Fruit fly (Drosophila melanogaster) whole organism, adult: ENCODE data around the gene ClpX.

Source experiments
- CG11617 ChIP-seq: fragments of 200-800 bp; sonication (Bioruptor generic); optimal IDR thresholded peaks from 2 replicates; lab custom pipeline; 2017; ENCODE audit warnings: mild to moderate bottlenecking, missing biosample characterization, missing genetic modification reagents, missing genetic modification characterization
- CG12768 ChIP-seq: fragments of 200-800 bp; sonication (Bioruptor generic); optimal IDR thresholded peaks from 2 replicates; lab custom pipeline; 2017; ENCODE audit warnings: missing biosample characterization, missing genetic modification characterization, mild to moderate bottlenecking, moderate library complexity, missing genetic modification reagents
- CG14711 ChIP-seq: fragments of 200-800 bp; sonication (Bioruptor generic); optimal IDR thresholded peaks from 2 replicates; lab custom pipeline; 2018; ENCODE audit warnings: missing biosample characterization, mild to moderate bottlenecking, missing genetic modification characterization, moderate library complexity
- CG1620 ChIP-seq: fragments of 200-800 bp; sonication (Bioruptor generic); optimal IDR thresholded peaks from 2 replicates; lab custom pipeline; 2016; ENCODE audit warnings: missing biosample characterization, missing genetic modification characterization
- CG33017 ChIP-seq: fragments of 200-800 bp; sonication (Bioruptor generic); optimal IDR thresholded peaks from 2 replicates; lab custom pipeline; 2018; ENCODE audit warnings: missing biosample characterization, mild to moderate bottlenecking, missing genetic modification characterization, moderate library complexity
- CG5204 ChIP-seq: fragments of 200-800 bp; sonication (Bioruptor generic); optimal IDR thresholded peaks from 2 replicates; lab custom pipeline; 2016; ENCODE audit warnings: missing biosample characterization, missing genetic modification characterization
- CG7045 ChIP-seq: fragments of 200-800 bp; sonication (Bioruptor generic); optimal IDR thresholded peaks from 2 replicates; lab custom pipeline; 2017; ENCODE audit warnings: missing biosample characterization, mild to moderate bottlenecking, missing genetic modification characterization
- CG7101 ChIP-seq: fragments of 200-800 bp; sonication (Bioruptor generic); optimal IDR thresholded peaks from 2 replicates; lab custom pipeline; 2018; ENCODE audit warnings: missing biosample characterization, mild to moderate bottlenecking, missing genetic modification characterization, moderate library complexity
- Clk ChIP-seq: fragments of 200-800 bp; sonication (Bioruptor generic); optimal IDR thresholded peaks from 2 replicates; lab custom pipeline; 2017; ENCODE audit warnings: missing biosample characterization, missing genetic modification characterization
- Crg-1 ChIP-seq: fragments of 200-800 bp; sonication (Bioruptor generic); optimal IDR thresholded peaks from 2 replicates; lab custom pipeline; 2016; ENCODE audit warnings: missing biosample characterization, missing genetic modification characterization
- Hr96 ChIP-seq: fragments of 200-800 bp; sonication (Bioruptor generic); optimal IDR thresholded peaks from 2 replicates; lab custom pipeline; 2016; ENCODE audit warnings: missing biosample characterization, missing genetic modification characterization
- Mnt ChIP-seq: fragments of 200-800 bp; sonication (Bioruptor generic); optimal IDR thresholded peaks from 2 replicates; lab custom pipeline; 2016; ENCODE audit warnings: missing biosample characterization, mild to moderate bottlenecking, missing genetic modification characterization
- bab1 ChIP-seq: fragments of 200-800 bp; sonication (Bioruptor generic); optimal IDR thresholded peaks from 3 replicates; lab custom pipeline; 2019; ENCODE audit warnings: missing biosample characterization, mild to moderate bottlenecking, missing genetic modification characterization, moderate library complexity
- cic ChIP-seq: fragments of 200-800 bp; sonication (Bioruptor generic); optimal IDR thresholded peaks from 2 replicates; lab custom pipeline; 2017; ENCODE audit warnings: missing biosample characterization, mild to moderate bottlenecking, missing genetic modification characterization, moderate library complexity
- cnc ChIP-seq, 2 experiments: fragments of >200 bp; optimal IDR thresholded peaks; 2 replicates each; lab custom pipeline; 2017
- kay ChIP-seq: fragments of 200-800 bp; sonication (Bioruptor generic); peaks from one replicate; lab custom pipeline; 2016; ENCODE audit warnings: missing biosample characterization, missing genetic modification characterization, borderline replicate concordance
- ovo ChIP-seq: fragments of 200-800 bp; sonication (Bioruptor generic); optimal IDR thresholded peaks from 2 replicates; lab custom pipeline; 2016; ENCODE audit warnings: missing biosample characterization, missing genetic modification characterization
- pad ChIP-seq: fragments of 200-800 bp; sonication (Bioruptor generic); optimal IDR thresholded peaks from 3 replicates; lab custom pipeline; 2017; ENCODE audit warnings: missing biosample characterization, missing genetic modification characterization, mild to moderate bottlenecking, moderate library complexity, missing genetic modification reagents
- tj ChIP-seq: fragments of 200-800 bp; sonication (Bioruptor generic); optimal IDR thresholded peaks from 3 replicates; lab custom pipeline; 2017; ENCODE audit warnings: missing biosample characterization, mild to moderate bottlenecking, missing genetic modification characterization, moderate library complexity
- toe ChIP-seq: fragments of 200-800 bp; sonication (Bioruptor generic); optimal IDR thresholded peaks from 2 replicates; lab custom pipeline; 2016; ENCODE audit warnings: missing biosample characterization, missing genetic modification characterization

ClpX gene

dm6 chr3R:19909541-19910182 lies 6.2 kb upstream of the ClpX start:
- TF ChIP-seq ovo (GFP tag; lab: Kevin White, UChicago), result no peak
- no peak for TF ChIP-seq Crg-1
- no peak for TF ChIP-seq CG11617
- TF ChIP-seq pad, result no peak
- TF ChIP-seq kay (GFP tag; lab: Kevin White, UChicago), result no peak
- no peak for TF ChIP-seq bab1 (GFP tag; lab: Kevin White, UChicago)
- TF ChIP-seq Hr96 (GFP tag; lab: Kevin White, UChicago), result no peak
- no peak for TF ChIP-seq CG7101
- no peak for TF ChIP-seq CG7045 (GFP tag; lab: Kevin White, UChicago)
- no peak for TF ChIP-seq CG14711
- no peak for TF ChIP-seq Mnt
- no peak for TF ChIP-seq CG12768
- no peak for TF ChIP-seq CG1620 (GFP tag; lab: Kevin White, UChicago)
- no peak for TF ChIP-seq CG5204 (GFP tag; lab: Kevin White, UChicago)
- no peak for TF ChIP-seq tj (GFP tag; lab: Kevin White, UChicago)
- no peak for TF ChIP-seq cic (GFP tag; lab: Kevin White, UChicago)
- no peak for TF ChIP-seq cnc (optimal IDR thresholded peaks at IDR 0.05; lab: Kevin White, UChicago)
- no peak for TF ChIP-seq toe
- no peak for TF ChIP-seq CG33017 (tag; lab: Kevin White, UChicago)

DNA sequence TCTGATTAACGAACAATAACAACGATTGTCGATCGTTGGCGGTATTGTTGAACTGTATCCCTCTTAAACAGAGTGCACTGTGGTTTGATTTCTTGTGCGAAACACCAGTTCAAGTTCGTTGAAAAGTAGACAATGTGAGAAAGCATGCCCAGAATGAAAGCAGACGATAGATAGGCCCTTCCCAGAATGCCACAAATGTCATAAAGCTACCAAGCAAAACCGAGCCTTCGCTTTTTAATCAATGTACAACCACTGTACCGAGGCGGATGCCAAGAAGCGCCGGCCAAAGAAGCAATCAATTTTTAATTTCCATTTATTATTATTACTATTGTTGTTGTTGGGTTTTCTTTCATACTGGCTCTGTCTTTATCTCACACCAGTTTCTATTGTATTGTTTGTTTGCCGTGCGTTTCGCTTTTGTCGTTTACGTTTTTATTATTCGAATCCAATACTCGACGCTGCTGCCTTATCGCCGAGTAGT lies 5.4 kb upstream of the ClpX start:
- TF ChIP-seq ovo (GFP tag; lab: Kevin White, UChicago) (no peak), CG14711 (no peak), Mnt (peak; percentile 20), Hr96 (GFP tag; lab: Kevin White, UChicago) (no peak), CG1620 (GFP tag; lab: Kevin White, UChicago) (peak; percentile 1), CG7101 (peak; percentile 22), cic (GFP tag; lab: Kevin White, UChicago) (peak; percentile 87), Crg-1 (peak; percentile 13), CG11617 (peak; percentile 29), CG33017 (tag; lab: Kevin White, UChicago) (peak; percentile 20), pad (peak; percentile 14), CG7045 (GFP tag; lab: Kevin White, UChicago) (no peak), kay (GFP tag; lab: Kevin White, UChicago) (peak; percentile 85)

- TF ChIP-seq CG7045 (GFP tag; lab: Kevin White, UChicago) (peak; percentile 70), cic (GFP tag; lab: Kevin White, UChicago) (peak; percentile 73), CG33017 (tag; lab: Kevin White, UChicago) (peak; percentile 91), CG5204 (GFP tag; lab: Kevin White, UChicago) (peak; percentile 85), CG11617 (peak; percentile 85), CG14711 (peak; percentile 75), CG7101 (peak; percentile 88), Mnt (peak; percentile 78), Hr96 (GFP tag; lab: Kevin White, UChicago) (peak; percentile 73), pad (peak; percentile 53), ovo (GFP tag; lab: Kevin White, UChicago) (peak; percentile 51), CG1620 (GFP tag; lab: Kevin White, UChicago) (peak; percentile 67), cnc (optimal IDR thresholded peaks at IDR 0.05; lab: Kevin White, UChicago) (no peak), Clk (GFP tag; lab: Kevin White, UChicago) (peak; percentile 66), CG12768 (peak; percentile 87), tj (GFP tag; lab: Kevin White, UChicago) (peak; percentile 62), kay (GFP tag; lab: Kevin White, UChicago) (no peak), bab1 (GFP tag; lab: Kevin White, UChicago) (peak; percentile 38), Crg-1 (peak; percentile 59), toe (peak; percentile 24)
Observed at dm6 chr3R:19905932-19906439, 2.5 kb upstream of the ClpX start.

- TF ChIP-seq cic (GFP tag; lab: Kevin White, UChicago) (peak; percentile 80), CG12768 (peak; percentile 77), CG11617 (peak; percentile 78), ovo (GFP tag; lab: Kevin White, UChicago) (peak; percentile 43), Mnt (peak; percentile 98), tj (GFP tag; lab: Kevin White, UChicago) (peak; percentile 72), pad (peak; percentile 58), cnc (optimal IDR thresholded peaks at IDR 0.05; lab: Kevin White, UChicago) (no peak), CG33017 (tag; lab: Kevin White, UChicago) (peak; percentile 38), CG5204 (GFP tag; lab: Kevin White, UChicago) (no peak), toe (no peak), CG14711 (peak; percentile 74), CG1620 (GFP tag; lab: Kevin White, UChicago) (peak; percentile 51), Hr96 (GFP tag; lab: Kevin White, UChicago) (no peak), bab1 (GFP tag; lab: Kevin White, UChicago) (peak; percentile 92), CG7045 (GFP tag; lab: Kevin White, UChicago) (peak; percentile 61), kay (GFP tag; lab: Kevin White, UChicago) (peak; percentile 94), Clk (GFP tag; lab: Kevin White, UChicago) (peak; percentile 36), CG7101 (peak; percentile 63), Crg-1 (peak; percentile 46)
Observed at dm6 chr3R:19904865-19905373, 1.4 kb upstream of the ClpX start, which contains the start of the genes Surf6 and RhoGAP92B. Gene Surf6, minus strand, starts transcription at chr3R:19904868. Gene RhoGAP92B, plus strand, starts transcription at chr3R:19905164.

dm6 chr3R:19902328-19902727 lies 1.2 kb downstream of the ClpX start:
- TF ChIP-seq CG11617 (no peak), kay (GFP tag; lab: Kevin White, UChicago) (no peak), cnc (optimal IDR thresholded peaks at IDR 0.05; lab: Kevin White, UChicago) (no peak), Mnt (no peak), CG12768 (no peak), CG7045 (GFP tag; lab: Kevin White, UChicago) (no peak), Clk (GFP tag; lab: Kevin White, UChicago) (no peak), CG5204 (GFP tag; lab: Kevin White, UChicago) (no peak), CG14711 (no peak), ovo (GFP tag; lab: Kevin White, UChicago) (no peak), pad (no peak), bab1 (GFP tag; lab: Kevin White, UChicago) (no peak), toe (no peak), CG7101 (no peak), Crg-1 (no peak), tj (GFP tag; lab: Kevin White, UChicago) (no peak)
